Fruit fly (Drosophila melanogaster): ENCODE measurements around the gene CG34267.

CG34267 gene

dm6 chr3L:540432-540973, 40.3 kb upstream of the CG34267 start, which contains the start of the genes klar and BORCS6:
klar (minus strand) TSS chr3L:540614.
BORCS6 (plus strand) TSS chr3L:540851.
- TF ChIP-seq sage (GFP tag; optimal IDR thresholded peaks at IDR 0.05) (no peak), psq (GFP tag; optimal IDR thresholded peaks at IDR 0.05) (peak; percentile 81), dmrt93B (GFP tag; optimal IDR thresholded peaks at IDR 0.05) (peak; percentile 13), CG32264 (GFP tag; optimal IDR thresholded peaks at IDR 0.05) (no peak), OdsH (GFP tag; optimal IDR thresholded peaks at IDR 0.05) (peak; percentile 12), sv (GFP tag; optimal IDR thresholded peaks at IDR 0.05) (peak; percentile 68), Hnf4 (GFP tag; optimal IDR thresholded peaks at IDR 0.05) (peak; percentile 58), tai (GFP tag; optimal IDR thresholded peaks at IDR 0.05) (peak; percentile 59), Vsx2 (GFP tag; optimal IDR thresholded peaks at IDR 0.05; ENCODE audit: partially characterized antibody) (no peak), brk (GFP tag; optimal IDR thresholded peaks at IDR 0.05) (no peak), usp (GFP tag; optimal IDR thresholded peaks at IDR 0.05) (no peak), br (GFP tag; optimal IDR thresholded peaks at IDR 0.05) (no peak), lola (GFP tag; optimal IDR thresholded peaks at IDR 0.05) (no peak), woc (GFP tag; optimal IDR thresholded peaks at IDR 0.05) (peak; percentile 66), Dif (GFP tag; optimal IDR thresholded peaks at IDR 0.05; ENCODE audit: partially characterized antibody) (no peak), Rel (GFP tag; optimal IDR thresholded peaks at IDR 0.05) (no peak), Rel (tag; optimal IDR thresholded peaks at IDR 0.05) (no peak), dsf (GFP tag; optimal IDR thresholded peaks at IDR 0.05; ENCODE audit: borderline replicate concordance) (no peak), h (GFP tag; optimal IDR thresholded peaks at IDR 0.05) (peak; percentile 38), N (GFP tag; optimal IDR thresholded peaks at IDR 0.05) (no peak), fru (GFP tag; optimal IDR thresholded peaks at IDR 0.05) (peak; percentile 41), dl (GFP tag; optimal IDR thresholded peaks at IDR 0.05; ENCODE audit: insufficient read depth in 1 of 2, partially characterized antibody in 2 of 2) (no peak), Abd-B (GFP tag; optimal IDR thresholded peaks at IDR 0.05) (no peak), Mio (GFP tag; optimal IDR thresholded peaks at IDR 0.05) (no peak), ey (GFP tag; optimal IDR thresholded peaks at IDR 0.05) (peak; percentile 41), Dfd (GFP tag; optimal IDR thresholded peaks at IDR 0.05) (no peak), Jra (GFP tag; optimal IDR thresholded peaks at IDR 0.05) (peak; percentile 35), Hr78 (GFP tag; optimal IDR thresholded peaks at IDR 0.05) (no peak), HLH106 (tag; optimal IDR thresholded peaks at IDR 0.05) (peak; percentile 50), CrebA (GFP tag; optimal IDR thresholded peaks at IDR 0.05; ENCODE audit: borderline replicate concordance) (no peak), rgr (GFP tag; optimal IDR thresholded peaks at IDR 0.05) (peak; percentile 33), pan (optimal IDR thresholded peaks at IDR 0.05) (no peak), foxo (GFP tag; optimal IDR thresholded peaks at IDR 0.05) (peak in 1 of 2 experiments; percentile 48), Sp1 (GFP tag; optimal IDR thresholded peaks at IDR 0.05) (peak; percentile 23), GATAd (GFP tag; optimal IDR thresholded peaks at IDR 0.05) (no peak), Hr83 (GFP tag; optimal IDR thresholded peaks at IDR 0.05; ENCODE audit: poor library complexity, severe bottlenecking) (peak; percentile 51), Myc (optimal IDR thresholded peaks at IDR 0.05) (peak; percentile 15), jim (GFP tag; optimal IDR thresholded peaks at IDR 0.05) (no peak), CG9705 (GFP tag; optimal IDR thresholded peaks at IDR 0.05) (peak; percentile 38)

- no peak for TF ChIP-seq ey (GFP tag; optimal IDR thresholded peaks at IDR 0.05)
- no peak for TF ChIP-seq Sp1 (GFP tag; optimal IDR thresholded peaks at IDR 0.05)
- peak; percentile 36 for TF ChIP-seq N (GFP tag; optimal IDR thresholded peaks at IDR 0.05)
- TF ChIP-seq CG32264 (GFP tag; optimal IDR thresholded peaks at IDR 0.05), result no peak
- TF ChIP-seq psq (GFP tag; optimal IDR thresholded peaks at IDR 0.05), result no peak
These were observed 39.8 kb upstream of the CG34267 start for dm6 chr3L:540089-540407.

Data from whole organism, wandering third instar larva.